Fruit fly (Drosophila melanogaster): ENCODE measurements around the gene CtIP.

The CtIP gene

DNA sequence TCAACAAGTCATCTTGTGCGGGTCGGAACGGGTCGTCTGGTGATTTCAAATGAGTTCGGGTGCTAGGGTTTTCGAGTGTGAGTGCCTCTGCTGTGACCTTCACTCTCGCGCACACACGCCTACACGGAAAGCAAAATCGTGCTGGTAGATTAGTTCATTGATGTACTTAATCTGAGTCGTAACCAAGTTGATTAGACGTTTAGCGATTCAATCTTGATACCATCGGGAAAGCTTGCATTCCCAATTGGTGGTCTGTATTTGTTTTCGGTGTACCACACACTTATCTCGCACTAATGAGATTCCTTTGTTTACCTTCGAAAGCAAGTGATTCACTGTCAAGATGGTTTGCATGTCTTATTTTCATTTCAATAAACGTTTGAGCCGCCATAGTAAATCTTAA lies 47.1 kb upstream of the CtIP start (continued):
- peak; percentile 60; the same call in 1 of the 2 replicates for TF ChIP-seq CG14441 (GFP tag; IDR thresholded peaks at IDR 0.05)
- TF ChIP-seq CG7839 (tag; optimal IDR thresholded peaks at IDR 0.05) = peak; percentile 53
- TF ChIP-seq ind (GFP tag; optimal IDR thresholded peaks at IDR 0.05) = peak; percentile 36
- 0 out of 2 replicates have a peak, but pooled peaks have one; percentile 30 for TF ChIP-seq Ada2b (GFP tag; IDR thresholded peaks at IDR 0.05)
- TF ChIP-seq CG18599 (GFP tag; optimal IDR thresholded peaks at IDR 0.05) = peak; percentile 61
- no peak for TF ChIP-seq CG14710 (tag; optimal IDR thresholded peaks at IDR 0.05)
- TF ChIP-seq B-H1 (GFP tag; IDR thresholded peaks at IDR 0.05) = no peak
- no peak for TF ChIP-seq CG6683 (GFP tag; optimal IDR thresholded peaks at IDR 0.05)
- peak; percentile 38 for TF ChIP-seq kay (GFP tag; optimal IDR thresholded peaks at IDR 0.05)
- TF ChIP-seq chinmo (GFP tag; IDR thresholded peaks at IDR 0.05; ENCODE audit: partially characterized antibody) = peak; percentile 82; the same call in 2 of the 4 replicates
- peak; percentile 43 for TF ChIP-seq HLH54F (GFP tag; optimal IDR thresholded peaks at IDR 0.05)
- 0 out of 3 replicates have a peak, but pooled peaks have one; percentile 38 for TF ChIP-seq CG2889 (GFP tag; IDR thresholded peaks at IDR 0.05)
- peak; percentile 28 for TF ChIP-seq CG7987 (GFP tag; optimal IDR thresholded peaks at IDR 0.05)
- peak; percentile 25 for TF ChIP-seq CrebB (tag; optimal IDR thresholded peaks at IDR 0.05)
- TF ChIP-seq Fer1 (GFP tag; optimal IDR thresholded peaks at IDR 0.05) = peak; percentile 59
- no peak for TF ChIP-seq Atf3 (GFP tag; optimal IDR thresholded peaks at IDR 0.05)
- TF ChIP-seq Eip74EF (GFP tag; optimal IDR thresholded peaks at IDR 0.05) = peak in 1 of 2 experiments; percentile 68
- peak in 1 of 2 experiments; percentile 77 for TF ChIP-seq Hr78 (GFP tag; optimal IDR thresholded peaks at IDR 0.05)
- peak; percentile 28 for TF ChIP-seq Sox102F (GFP tag; optimal IDR thresholded peaks at IDR 0.05)
- TF ChIP-seq croc (GFP tag; conservative IDR thresholded peaks at IDR 0.05) = no peak
- TF ChIP-seq CG31441 (GFP tag; IDR thresholded peaks at IDR 0.05) = peak; percentile 27; the same call in 1 of the 2 replicates
- peak; percentile 27; the same call in 1 of the 3 replicates for TF ChIP-seq ci (GFP tag; IDR thresholded peaks at IDR 0.05)
- peak; percentile 55; the same call in 1 of the 2 replicates for TF ChIP-seq CG32532 (GFP tag; IDR thresholded peaks at IDR 0.05)
- TF ChIP-seq CG15073 (GFP tag; optimal IDR thresholded peaks at IDR 0.05) = no peak
- no peak for TF ChIP-seq Dip3 (GFP tag; optimal IDR thresholded peaks at IDR 0.05)
- TF ChIP-seq en (GFP tag; optimal IDR thresholded peaks at IDR 0.05) = no peak
- no peak for TF ChIP-seq h (optimal IDR thresholded peaks at IDR 0.05)
- TF ChIP-seq NK7.1 (GFP tag; optimal IDR thresholded peaks at IDR 0.05) = no peak
- TF ChIP-seq cwo (GFP tag; optimal IDR thresholded peaks at IDR 0.05) = peak; percentile 89
- peak; percentile 24 for TF ChIP-seq CG13894 (tag; optimal IDR thresholded peaks at IDR 0.05)
- TF ChIP-seq pnt (GFP tag; optimal IDR thresholded peaks at IDR 0.05) = peak; percentile 11
- peak; percentile 8 for TF ChIP-seq CG9817 (tag; optimal IDR thresholded peaks at IDR 0.05)
- TF ChIP-seq CG12219 (GFP tag; optimal IDR thresholded peaks at IDR 0.05) = peak; percentile 34
- TF ChIP-seq tx (GFP tag; optimal IDR thresholded peaks at IDR 0.05) = no peak
- TF ChIP-seq pum (GFP tag; optimal IDR thresholded peaks at IDR 0.05) = peak; percentile 16
- peak; percentile 72 for TF ChIP-seq sd (tag; optimal IDR thresholded peaks at IDR 0.05)
- TF ChIP-seq CG12942 (GFP tag; optimal IDR thresholded peaks at IDR 0.05) = no peak
- TF ChIP-seq tgo (GFP tag; IDR thresholded peaks at IDR 0.05) = peak; percentile 51; the same call in 1 of the 3 replicates
- peak; percentile 78 for TF ChIP-seq grn (GFP tag; optimal IDR thresholded peaks at IDR 0.05)
- TF ChIP-seq CG2712 (tag; optimal IDR thresholded peaks at IDR 0.05) = peak; percentile 12
- TF ChIP-seq Gug (GFP tag; IDR thresholded peaks at IDR 0.05) = peak; percentile 22; the same call in 1 of the 4 replicates
- no peak for TF ChIP-seq twi (tag; optimal IDR thresholded peaks at IDR 0.05)
- peak; percentile 36 for TF ChIP-seq CHES-1-like (GFP tag; optimal IDR thresholded peaks at IDR 0.05)
- TF ChIP-seq D19A (tag; optimal IDR thresholded peaks at IDR 0.05) = no peak
- no peak for TF ChIP-seq slou (GFP tag; optimal IDR thresholded peaks at IDR 0.05)
- peak; percentile 57 for TF ChIP-seq slbo (GFP tag; IDR thresholded peaks at IDR 0.05)
- peak; percentile 76 for TF ChIP-seq CG2120 (GFP tag; optimal IDR thresholded peaks at IDR 0.05)
- peak; percentile 68 for TF ChIP-seq Rfx (GFP tag; IDR thresholded peaks at IDR 0.05)
- TF ChIP-seq Hey (tag; optimal IDR thresholded peaks at IDR 0.05) = peak; percentile 21
- no peak for TF ChIP-seq Sry-β (GFP tag; optimal IDR thresholded peaks at IDR 0.05)
- peak; percentile 18 for TF ChIP-seq CG12071 (GFP tag; optimal IDR thresholded peaks at IDR 0.05)
